Fruit fly (Drosophila melanogaster) whole organism, prepupa: ENCODE measurements around the gene Vps26.

Experiments used
- CG10669 ChIP-seq: fragments of 200-800 bp; sonication (Bioruptor generic); optimal IDR thresholded peaks from 3 replicates; lab custom pipeline; 2018; ENCODE audit warnings: missing biosample characterization, mild to moderate bottlenecking, missing genetic modification characterization, moderate library complexity
- CG15336 ChIP-seq: fragments of 200-800 bp; sonication (Bioruptor generic); IDR thresholded peaks from 2 replicates; pipeline ENCODE4 v1.3.6; 2022; ENCODE audit warnings: missing biosample characterization, missing genetic modification characterization
- CG1621 ChIP-seq: fragments of 200-800 bp; sonication (Bioruptor generic); optimal IDR thresholded peaks from 3 replicates; lab custom pipeline; 2018; ENCODE audit warnings: missing biosample characterization, mild to moderate bottlenecking, missing genetic modification characterization
- CG3032 ChIP-seq: fragments of 200-800 bp; optimal IDR thresholded peaks from 2 replicates; lab custom pipeline; 2019; ENCODE audit warnings: missing biosample characterization, mild to moderate bottlenecking, missing genetic modification characterization, moderate library complexity
- CG32006 ChIP-seq: fragments of 200-800 bp; sonication (Bioruptor generic); optimal IDR thresholded peaks from 3 replicates; lab custom pipeline; 2017; ENCODE audit warnings: missing biosample characterization, mild to moderate bottlenecking, missing genetic modification characterization
- CG3919 ChIP-seq: fragments of 200-800 bp; sonication (Bioruptor generic); optimal IDR thresholded peaks from 3 replicates; lab custom pipeline; 2016; ENCODE audit warnings: missing biosample characterization, missing genetic modification characterization
- CG4318 ChIP-seq: fragments of 200-800 bp; sonication (Bioruptor generic); optimal IDR thresholded peaks from 3 replicates; lab custom pipeline; 2017; ENCODE audit warnings: missing biosample characterization, mild to moderate bottlenecking, missing genetic modification characterization
- CG6163 ChIP-seq: fragments of 200-800 bp; sonication (Bioruptor generic); IDR thresholded peaks from 3 replicates; pipeline ENCODE4 v1.3.6; 2022; ENCODE audit warnings: missing biosample characterization, missing genetic modification characterization
- CG8632 ChIP-seq: fragments of 200-800 bp; sonication (Bioruptor generic); optimal IDR thresholded peaks from 3 replicates; lab custom pipeline; 2016; ENCODE audit warnings: missing biosample characterization, missing genetic modification characterization
- CG9139 ChIP-seq: fragments of 200-800 bp; sonication (Bioruptor generic); optimal IDR thresholded peaks from 3 replicates; lab custom pipeline; 2017; ENCODE audit warnings: missing biosample characterization, mild to moderate bottlenecking, missing genetic modification characterization
- Eip75B ChIP-seq: fragments of 200-800 bp; sonication (Bioruptor generic); optimal IDR thresholded peaks from 3 replicates; lab custom pipeline; 2016; ENCODE audit warnings: missing biosample characterization, missing genetic modification characterization
- Eip93F ChIP-seq: fragments of 200-800 bp; sonication (Bioruptor generic); optimal IDR thresholded peaks from 2 replicates; lab custom pipeline; 2016; ENCODE audit warnings: missing biosample characterization, mild to moderate bottlenecking, missing genetic modification characterization
- Sox102F ChIP-seq: fragments of 200-800 bp; sonication (Bioruptor generic); optimal IDR thresholded peaks from 2 replicates; lab custom pipeline; 2016; ENCODE audit warnings: missing biosample characterization, mild to moderate bottlenecking, missing genetic modification characterization
- Sox14 ChIP-seq: fragments of 200-800 bp; sonication (Bioruptor generic); optimal IDR thresholded peaks from 3 replicates; lab custom pipeline; 2016; ENCODE audit warnings: missing biosample characterization, missing genetic modification characterization
- Sox15 ChIP-seq: fragments of 200-800 bp; sonication (Bioruptor generic); optimal IDR thresholded peaks from 3 replicates; lab custom pipeline; 2016; ENCODE audit warnings: missing biosample characterization, missing genetic modification characterization
- acj6 ChIP-seq: fragments of 200-800 bp; sonication (Bioruptor generic); optimal IDR thresholded peaks from 3 replicates; lab custom pipeline; 2016; ENCODE audit warnings: missing biosample characterization, missing genetic modification characterization
- esn ChIP-seq: fragments of 200-800 bp; sonication (Bioruptor generic); optimal IDR thresholded peaks from 2 replicates; lab custom pipeline; 2016; ENCODE audit warnings: missing biosample characterization, mild to moderate bottlenecking, missing genetic modification characterization, moderate library complexity
- fkh ChIP-seq: fragments of 200-800 bp; sonication (Bioruptor generic); optimal IDR thresholded peaks from 3 replicates; lab custom pipeline; 2017; ENCODE audit warnings: missing biosample characterization, mild to moderate bottlenecking, missing genetic modification characterization, moderate library complexity
- ss ChIP-seq, 2 experiments: fragments of 200-800 bp; sonication (Bioruptor generic); optimal IDR thresholded peaks; 2 replicates in 1 of 2; 3 replicates in 1 of 2; lab custom pipeline; 2017 to 2018; ENCODE audit warnings: mild to moderate bottlenecking in 2 of 2, missing biosample characterization in 2 of 2, missing genetic modification characterization in 2 of 2, moderate library complexity in 1 of 2
- svp ChIP-seq: fragments of 200-800 bp; sonication (Bioruptor generic); peaks from one replicate; lab custom pipeline; 2016; ENCODE audit warnings: missing biosample characterization, missing genetic modification characterization
- topi ChIP-seq: fragments of 200-800 bp; sonication (Bioruptor generic); optimal IDR thresholded peaks from 3 replicates; lab custom pipeline; 2016; ENCODE audit warnings: missing biosample characterization, missing genetic modification characterization

The Vps26 gene

DNA sequence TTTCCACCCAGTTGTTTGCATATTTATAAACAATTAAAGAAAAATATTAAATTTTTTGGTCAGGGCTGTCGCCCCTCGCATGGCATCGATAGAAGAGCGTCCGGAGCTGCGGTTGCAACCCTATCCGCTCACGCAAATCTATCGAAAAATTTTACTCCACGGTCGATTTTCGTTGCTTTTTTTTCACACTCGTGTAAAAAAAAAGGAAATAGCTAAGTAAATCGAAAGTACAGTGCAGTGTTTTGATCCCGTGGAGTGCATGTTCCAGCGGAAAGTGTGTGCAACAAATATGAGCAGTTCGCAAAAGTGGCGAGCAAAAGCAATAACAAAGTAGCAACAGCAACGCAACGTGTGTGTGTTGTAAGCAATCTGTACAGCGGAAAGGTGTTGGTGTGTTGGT is 35.1 kb downstream of the Vps26 start, which contains the start of the genes Edem1 and Rbcn-3B (continued):
- peak; percentile 16 for TF ChIP-seq esn (GFP tag; lab: Kevin White, UChicago)
- peak; percentile 58; the same call in 1 of the 2 replicates for TF ChIP-seq CG15336 (GFP tag; lab: Robert Waterston, UW)
- no peak for TF ChIP-seq CG32006 (GFP tag; lab: Kevin White, UChicago)
- peak; percentile 36 for TF ChIP-seq topi (GFP tag; lab: Kevin White, UChicago)
- no peak for TF ChIP-seq CG3919
- no peak for TF ChIP-seq Sox15 (GFP tag; lab: Kevin White, UChicago)
- no peak for TF ChIP-seq Sox102F (GFP tag; lab: Kevin White, UChicago)
- peak; percentile 64 for TF ChIP-seq CG1621 (tag; lab: Kevin White, UChicago)
- no peak for TF ChIP-seq CG10669 (GFP tag; lab: Kevin White, UChicago)
- TF ChIP-seq CG6163 (GFP tag; lab: Robert Waterston, UW) = peak; percentile 45; the same call in 1 of the 3 replicates
- no peak for TF ChIP-seq Eip75B (GFP tag; lab: Kevin White, UChicago)
- peak; percentile 30 for TF ChIP-seq CG3032 (tag; lab: Kevin White, UChicago)
- TF ChIP-seq CG9139 (GFP tag; lab: Kevin White, UChicago) = peak; percentile 40
- TF ChIP-seq ss (GFP tag; optimal IDR thresholded peaks at IDR 0.05; lab: Kevin White, UChicago) = no peak
- no peak for TF ChIP-seq CG8632 (GFP tag; lab: Kevin White, UChicago)
- TF ChIP-seq acj6 (GFP tag; lab: Kevin White, UChicago) = no peak

DNA sequence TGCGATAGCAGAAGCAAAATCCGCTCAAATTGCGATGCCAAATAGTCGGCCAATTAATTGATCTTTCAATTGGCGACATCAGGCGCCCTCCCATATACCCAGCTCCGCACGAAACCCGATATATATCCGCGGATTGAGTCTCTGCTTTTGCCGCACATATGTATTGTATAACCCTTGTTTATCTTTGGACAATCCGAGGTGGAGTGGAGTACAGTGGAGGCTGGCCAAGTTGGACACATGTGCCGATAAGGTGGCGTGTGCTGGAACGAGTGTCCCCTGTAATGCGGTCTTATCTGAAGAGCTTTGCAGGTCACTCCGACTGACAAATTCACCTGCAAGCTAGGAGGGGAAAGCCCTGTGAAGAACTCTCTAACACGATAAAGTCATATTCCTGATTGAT is 35.9 kb downstream of the Vps26 start:
- peak; percentile 79 for TF ChIP-seq svp
- TF ChIP-seq Eip93F = no peak

DNA sequence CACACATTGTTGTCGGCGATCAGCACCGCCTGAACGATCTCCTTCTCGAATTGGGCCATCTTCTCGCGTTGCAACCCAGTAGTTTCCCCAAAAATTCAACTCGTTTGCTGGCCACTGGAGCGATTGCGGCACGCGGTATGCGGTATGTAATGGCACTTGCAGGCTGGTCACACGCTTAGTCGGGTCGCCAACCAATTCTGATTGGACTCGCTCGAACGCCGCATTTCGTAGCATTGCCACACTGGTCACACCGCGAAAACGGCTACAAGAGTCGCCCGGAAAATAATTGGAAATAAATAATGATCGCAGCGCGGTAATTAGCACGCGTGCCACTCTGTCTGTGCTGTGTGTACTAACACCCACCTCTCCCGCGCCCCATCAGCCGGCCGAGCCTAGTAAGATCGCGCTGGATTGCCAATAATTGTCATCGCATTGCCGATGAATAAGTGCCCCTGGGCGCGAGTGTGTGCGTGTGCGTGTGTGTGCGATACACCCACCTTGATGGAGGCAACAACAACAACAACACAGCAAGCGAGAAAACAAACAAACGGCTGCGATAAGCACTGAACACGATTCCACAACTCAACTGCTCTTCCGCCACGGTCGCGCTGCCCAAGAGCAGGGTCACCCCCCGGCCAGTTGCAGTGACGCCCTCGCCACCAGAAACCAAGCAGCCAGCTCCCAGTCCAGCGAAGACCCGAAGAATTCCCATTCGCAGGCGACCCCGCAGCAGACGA is 49.3 kb downstream of the Vps26 start, which contains the start of the genes eIF2Bepsilon and Ocrl:
Gene eIF2Bepsilon (minus strand): TSS at position 110 of the 737 bp plus-strand sequence.
Gene Ocrl (plus strand): TSS at position 217 of the 737 bp plus-strand sequence.
- TF ChIP-seq CG1621 (tag; lab: Kevin White, UChicago) (peak; percentile 57), CG6163 (GFP tag; lab: Robert Waterston, UW) (0 out of 3 replicates have a peak, but pooled peaks have one; percentile 5), Sox14 (GFP tag; lab: Kevin White, UChicago) (no peak), fkh (GFP tag; lab: Kevin White, UChicago) (peak; percentile 88), CG4318 (GFP tag; lab: Kevin White, UChicago) (no peak), svp (peak; percentile 88)
